Worm (Caenorhabditis elegans) whole organism, L1 larva: Measurements from ENCODE around the gene cal-2.

Experiments
- alr-1 ChIP-seq: fragments of 200-800 bp; sonication (Bioruptor generic); optimal IDR thresholded peaks from 2 replicates; lab custom pipeline; 2018; ENCODE audit warnings: borderline replicate concordance, mild to moderate bottlenecking, missing genetic modification characterization, missing compliant biosample characterization
- nhr-85 ChIP-seq: sonication (generic microtip); peaks from one replicate; lab custom pipeline; 2016; ENCODE audit warnings: missing genetic modification characterization, inconsistent platforms, missing compliant biosample characterization

DNA sequence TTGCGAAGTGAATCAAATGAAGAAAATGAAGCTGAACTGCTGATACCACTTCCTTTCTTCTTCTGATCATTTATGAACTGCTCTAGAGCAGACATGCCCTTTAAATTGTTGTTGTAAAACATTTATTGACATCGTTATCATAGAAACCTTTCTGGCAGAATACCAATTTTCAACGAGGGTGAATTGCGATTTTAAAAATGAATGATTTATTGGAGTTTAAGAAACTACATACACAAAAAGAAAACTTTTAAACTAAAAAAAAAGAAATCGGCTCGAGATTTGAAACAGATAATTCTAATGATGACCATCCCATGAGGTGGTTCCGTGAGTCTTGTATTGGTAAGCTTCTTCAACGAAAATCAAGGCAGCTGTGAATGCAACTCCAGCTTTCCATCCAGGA is 3.5 kb downstream of the cal-2 start, which contains the start of gene sftd-3:
- no peak for TF ChIP-seq nhr-85 (tag; lab: Kevin White, UChicago)
- no peak for TF ChIP-seq alr-1
